Fruit fly (Drosophila melanogaster) whole organism, embryonic: Measurements from ENCODE around the gene dysc.
A peak's percentile ranks its signal among the peaks of the same experiment; 100 is the strongest.

Experiments used
- Atf3 ChIP-seq: fragments of 200-800 bp; sonication (Bioruptor generic); optimal IDR thresholded peaks from 3 replicates; lab custom pipeline; 2016; ENCODE audit warnings: missing biosample characterization, missing genetic modification characterization
- Bdp1 ChIP-seq: fragments of 200-800 bp; sonication (Bioruptor generic); optimal IDR thresholded peaks from 3 replicates; lab custom pipeline; 2016; ENCODE audit warnings: missing biosample characterization, missing genetic modification characterization
- Blimp-1 ChIP-seq: fragments of 200-800 bp; sonication (Bioruptor generic); optimal IDR thresholded peaks from 3 replicates; lab custom pipeline; 2018; ENCODE audit warnings: missing biosample characterization, missing genetic modification characterization, mild to moderate bottlenecking, moderate library complexity, missing genetic modification reagents
- CG10321 ChIP-seq: fragments of 200-800 bp; sonication (Bioruptor generic); IDR thresholded peaks from 2 replicates; pipeline ENCODE4 v1.3.6; 2022; ENCODE audit warnings: missing biosample characterization, missing genetic modification characterization
- CG11456 ChIP-seq: fragments of 200-800 bp; sonication (Bioruptor generic); IDR thresholded peaks from 3 replicates; pipeline ENCODE4 v1.3.6; 2022; ENCODE audit warnings: missing biosample characterization, missing genetic modification characterization
- CG12219 ChIP-seq: fragments of 200-800 bp; sonication (Bioruptor generic); optimal IDR thresholded peaks from 3 replicates; lab custom pipeline; 2018; ENCODE audit warnings: missing biosample characterization, mild to moderate bottlenecking, missing genetic modification characterization
- CG14014 ChIP-seq: fragments of 200-800 bp; sonication (Bioruptor generic); IDR thresholded peaks from 2 replicates; pipeline ENCODE4 v1.3.6; 2022; ENCODE audit warnings: missing biosample characterization, missing genetic modification characterization
- CG1647 ChIP-seq: fragments of 200-800 bp; sonication (Bioruptor generic); optimal IDR thresholded peaks from 3 replicates; lab custom pipeline; 2016; ENCODE audit warnings: missing biosample characterization, missing genetic modification characterization
- CG17912 ChIP-seq: fragments of 200-800 bp; sonication (Bioruptor generic); optimal IDR thresholded peaks from 2 replicates; lab custom pipeline; 2018; ENCODE audit warnings: missing biosample characterization, mild to moderate bottlenecking, missing genetic modification characterization
- CG2116 ChIP-seq: fragments of 200-800 bp; sonication (Bioruptor generic); optimal IDR thresholded peaks from 3 replicates; lab custom pipeline; 2018; ENCODE audit warnings: missing biosample characterization, mild to moderate bottlenecking, missing genetic modification characterization
- CG2199 ChIP-seq: fragments of 200-800 bp; sonication (Bioruptor generic); IDR thresholded peaks from 3 replicates; pipeline ENCODE4 v1.3.6; 2022; ENCODE audit warnings: missing biosample characterization, missing genetic modification characterization
- CG2202 ChIP-seq: fragments of 200-800 bp; sonication (Bioruptor generic); optimal IDR thresholded peaks from 2 replicates; lab custom pipeline; 2018; ENCODE audit warnings: missing biosample characterization, mild to moderate bottlenecking, missing genetic modification characterization
- CG3065 ChIP-seq: fragments of 200-800 bp; sonication (Bioruptor generic); optimal IDR thresholded peaks from 2 replicates; lab custom pipeline; 2016; ENCODE audit warnings: missing biosample characterization, missing genetic modification characterization
- CG32532 ChIP-seq: fragments of 200-800 bp; sonication (Bioruptor generic); IDR thresholded peaks from 2 replicates; pipeline ENCODE4 v1.3.6; 2022; ENCODE audit warnings: missing biosample characterization, missing genetic modification characterization
- CG34224 ChIP-seq: fragments of 200-800 bp; sonication (Bioruptor generic); IDR thresholded peaks from 3 replicates; pipeline ENCODE4 v1.3.6; 2022; ENCODE audit warnings: missing biosample characterization, missing genetic modification characterization; ENCODE audit not compliant: partially characterized antibody
- CG5953 ChIP-seq: fragments of 200-800 bp; sonication (Bioruptor generic); IDR thresholded peaks from 2 replicates; pipeline ENCODE4 v1.3.6; 2022; ENCODE audit warnings: missing biosample characterization, missing genetic modification characterization
- CG6272 ChIP-seq: fragments of 200-800 bp; sonication (Bioruptor generic); IDR thresholded peaks from 2 replicates; pipeline ENCODE4 v1.3.6; 2022; ENCODE audit warnings: missing biosample characterization, missing genetic modification characterization
- CG6791 ChIP-seq: fragments of 200-800 bp; sonication (Bioruptor generic); IDR thresholded peaks from 3 replicates; pipeline ENCODE4 v1.3.6; 2022; ENCODE audit warnings: missing biosample characterization, missing genetic modification characterization; ENCODE audit not compliant: partially characterized antibody
- CG7745 ChIP-seq: fragments of 200-800 bp; sonication (Bioruptor generic); optimal IDR thresholded peaks from 2 replicates; lab custom pipeline; 2018; ENCODE audit warnings: missing biosample characterization, mild to moderate bottlenecking, missing genetic modification characterization, moderate library complexity
- CG9437 ChIP-seq: fragments of 200-800 bp; sonication (Bioruptor generic); optimal IDR thresholded peaks from 2 replicates; lab custom pipeline; 2018; ENCODE audit warnings: missing biosample characterization, mild to moderate bottlenecking, missing genetic modification characterization
- CG9609 ChIP-seq: fragments of 200-800 bp; sonication (Bioruptor generic); optimal IDR thresholded peaks from 3 replicates; lab custom pipeline; 2016; ENCODE audit warnings: missing biosample characterization, missing genetic modification characterization
- CoRest ChIP-seq: fragments of 200-800 bp; sonication (Bioruptor generic); optimal IDR thresholded peaks from 3 replicates; lab custom pipeline; 2018; ENCODE audit warnings: missing biosample characterization, mild to moderate bottlenecking, missing genetic modification characterization, moderate library complexity
- Dip2 ChIP-seq: fragments of 200-800 bp; sonication (Bioruptor generic); IDR thresholded peaks from 2 replicates; pipeline ENCODE4 v1.3.6; 2022; ENCODE audit warnings: missing biosample characterization, missing genetic modification characterization
- Elba2 ChIP-seq: fragments of 200-800 bp; sonication (Bioruptor generic); optimal IDR thresholded peaks from 3 replicates; lab custom pipeline; 2016; ENCODE audit warnings: missing biosample characterization, missing genetic modification characterization
- Ets97D ChIP-seq: fragments of 200-800 bp; sonication (Bioruptor generic); optimal IDR thresholded peaks from 3 replicates; lab custom pipeline; 2016; ENCODE audit warnings: missing biosample characterization, missing genetic modification characterization
- HmgZ ChIP-seq: fragments of 200-800 bp; sonication (Bioruptor generic); optimal IDR thresholded peaks from 2 replicates; lab custom pipeline; 2018; ENCODE audit warnings: missing biosample characterization, mild to moderate bottlenecking, missing genetic modification characterization
- Hr78 ChIP-seq, 2 experiments: fragments of 200-800 bp in 1 of 2; fragments of >200 bp in 1 of 2; sonication (Bioruptor generic) in 1 of 2; optimal IDR thresholded peaks; 2 replicates each; lab custom pipeline; 2017 to 2019; ENCODE audit warnings: missing biosample characterization in 2 of 2, missing genetic modification characterization in 2 of 2, mild to moderate bottlenecking in 1 of 2, moderate library complexity in 1 of 2
- Oli ChIP-seq: fragments of 200-800 bp; sonication (Bioruptor generic); optimal IDR thresholded peaks from 2 replicates; lab custom pipeline; 2018; ENCODE audit warnings: missing biosample characterization, mild to moderate bottlenecking, missing genetic modification characterization, moderate library complexity
- Opbp ChIP-seq: fragments of 200-800 bp; sonication (Bioruptor generic); IDR thresholded peaks from 3 replicates; pipeline ENCODE4 v1.3.6; 2022; ENCODE audit warnings: missing biosample characterization, missing genetic modification characterization; ENCODE audit not compliant: partially characterized antibody
- Six4 ChIP-seq: fragments of 200-800 bp; sonication (Bioruptor generic); optimal IDR thresholded peaks from 2 replicates; lab custom pipeline; 2016; ENCODE audit warnings: missing biosample characterization, missing genetic modification characterization
- Sry-δ ChIP-seq: fragments of 200-800 bp; sonication (Bioruptor generic); optimal IDR thresholded peaks from 2 replicates; lab custom pipeline; 2016; ENCODE audit warnings: missing biosample characterization, missing genetic modification characterization
- Vsx1 ChIP-seq: fragments of 200-800 bp; sonication (Bioruptor generic); optimal IDR thresholded peaks from 2 replicates; lab custom pipeline; 2017; ENCODE audit warnings: missing biosample characterization, mild to moderate bottlenecking, missing genetic modification characterization, missing genetic modification reagents
- aop ChIP-seq: fragments of 200-800 bp; sonication (Bioruptor generic); IDR thresholded peaks from 2 replicates; pipeline ENCODE4 v1.3.6; 2022; ENCODE audit warnings: missing biosample characterization, missing genetic modification characterization
- ap ChIP-seq: fragments of 200-800 bp; sonication (Bioruptor generic); IDR thresholded peaks from 2 replicates; pipeline ENCODE4 v1.3.6; 2022; ENCODE audit warnings: missing biosample characterization, missing genetic modification characterization
- cas ChIP-seq: fragments of 200-800 bp; sonication (Bioruptor generic); IDR thresholded peaks from 2 replicates; pipeline ENCODE4 v1.3.6; 2022; ENCODE audit warnings: missing biosample characterization, missing genetic modification characterization
- caup ChIP-seq: fragments of 200-800 bp; sonication (Bioruptor generic); optimal IDR thresholded peaks from 3 replicates; lab custom pipeline; 2017; ENCODE audit warnings: missing biosample characterization, mild to moderate bottlenecking, missing genetic modification characterization, moderate library complexity; ENCODE audit not compliant: severe bottlenecking
- croc ChIP-seq: fragments of 200-800 bp; sonication (Bioruptor generic); conservative IDR thresholded peaks from 3 replicates; pipeline ENCODE4 v1.3.6; 2022; ENCODE audit warnings: missing biosample characterization, missing genetic modification characterization
- disco-r ChIP-seq: fragments of 200-800 bp; sonication (Bioruptor generic); optimal IDR thresholded peaks from 2 replicates; lab custom pipeline; 2016; ENCODE audit warnings: missing biosample characterization, missing genetic modification characterization
- fd3F ChIP-seq: fragments of 200-800 bp; sonication (Bioruptor generic); optimal IDR thresholded peaks from 2 replicates; lab custom pipeline; 2018; ENCODE audit warnings: missing biosample characterization, mild to moderate bottlenecking, missing genetic modification characterization, moderate library complexity
- gcm2 ChIP-seq: fragments of 200-800 bp; sonication (Bioruptor generic); optimal IDR thresholded peaks from 2 replicates; lab custom pipeline; 2016; ENCODE audit warnings: missing biosample characterization, missing genetic modification characterization
- gsb-n ChIP-seq: fragments of 200-800 bp; sonication (Bioruptor generic); optimal IDR thresholded peaks from 3 replicates; lab custom pipeline; 2018; ENCODE audit warnings: missing biosample characterization, mild to moderate bottlenecking, missing genetic modification characterization
- insv ChIP-seq, 2 experiments: fragments of 200-800 bp; sonication (Bioruptor generic); optimal IDR thresholded peaks; 3 replicates each; lab custom pipeline; 2016 to 2018; ENCODE audit warnings: missing biosample characterization in 2 of 2, missing genetic modification characterization in 2 of 2
- lov ChIP-seq, 2 experiments: fragments of 200-800 bp in 1 of 2; fragments of >200 bp in 1 of 2; sonication (Bioruptor generic) in 1 of 2; IDR thresholded peaks in 1 of 2; optimal IDR thresholded peaks in 1 of 2; 2 replicates in 1 of 2; 3 replicates in 1 of 2; pipeline versions ENCODE4 v1.3.6 to Lab custom; 2017 to 2022; ENCODE audit warnings: missing biosample characterization in 1 of 2, missing genetic modification characterization in 1 of 2
- pnt ChIP-seq: fragments of 200-800 bp; sonication (Bioruptor generic); optimal IDR thresholded peaks from 3 replicates; lab custom pipeline; 2016; ENCODE audit warnings: missing biosample characterization, missing genetic modification characterization
- ranshi ChIP-seq: fragments of 200-800 bp; sonication (Bioruptor generic); IDR thresholded peaks from 2 replicates; pipeline ENCODE4 v1.3.6; 2022; ENCODE audit warnings: missing biosample characterization, missing genetic modification characterization
- row ChIP-seq: fragments of 200-800 bp; sonication (Bioruptor generic); IDR thresholded peaks from 3 replicates; pipeline ENCODE4 v1.3.6; 2022; ENCODE audit warnings: missing biosample characterization, missing genetic modification characterization
- sisA ChIP-seq: fragments of 200-800 bp; sonication (Bioruptor generic); IDR thresholded peaks from 2 replicates; pipeline ENCODE4 v1.3.6; 2022; ENCODE audit warnings: missing biosample characterization, missing genetic modification characterization
- sna ChIP-seq: fragments of 200-800 bp; sonication (Bioruptor generic); IDR thresholded peaks from 2 replicates; pipeline ENCODE4 v1.3.6; 2022; ENCODE audit warnings: missing biosample characterization, missing genetic modification characterization; ENCODE audit not compliant: partially characterized antibody
- tap ChIP-seq: fragments of 200-800 bp; optimal IDR thresholded peaks from 3 replicates; lab custom pipeline; 2019; ENCODE audit warnings: missing biosample characterization, mild to moderate bottlenecking, missing genetic modification characterization, moderate library complexity
- vnd ChIP-seq: fragments of 200-800 bp; sonication (Bioruptor generic); IDR thresholded peaks from 3 replicates; pipeline ENCODE4 v1.3.6; 2022; ENCODE audit warnings: missing biosample characterization, missing genetic modification characterization; ENCODE audit not compliant: partially characterized antibody

Gene dysc

dm6 chr3L:13949440-13950066, 46.5 kb upstream of the dysc start (continued):
- TF ChIP-seq CG2116 (peak; percentile 72), CG11456 (no peak), sisA (GFP tag; lab: Robert Waterston, UW) (no peak), cas (no peak), CG2202 (tag; lab: Kevin White, UChicago) (no peak), Blimp-1 (no peak), ap (GFP tag; lab: Robert Waterston, UW) (no peak), insv (GFP tag; optimal IDR thresholded peaks at IDR 0.05; lab: Kevin White, UChicago) (no peak), CG10321 (peak; percentile 74), Six4 (GFP tag; lab: Kevin White, UChicago) (no peak), CG34224 (GFP tag; lab: Robert Waterston, UW) (no peak), CG6272 (GFP tag; lab: Robert Waterston, UW) (no peak), gsb-n (tag; lab: Kevin White, UChicago) (no peak), Elba2 (GFP tag; lab: Kevin White, UChicago) (peak; percentile 16), sna (no peak), caup (GFP tag; lab: Kevin White, UChicago) (no peak), CG3065 (GFP tag; lab: Kevin White, UChicago) (no peak), CG9609 (GFP tag; lab: Kevin White, UChicago) (no peak), Sry-δ (GFP tag; lab: Kevin White, UChicago) (no peak), row (GFP tag; lab: Robert Waterston, UW) (peak; percentile 32; the same call in 1 of the 3 replicates), Dip2 (GFP tag; lab: Robert Waterston, UW) (no peak), Bdp1 (GFP tag; lab: Kevin White, UChicago) (no peak), ranshi (peak; percentile 35; the same call in 1 of the 2 replicates), CG6791 (no peak), CG1647 (GFP tag; lab: Kevin White, UChicago) (no peak), Vsx1 (GFP tag; lab: Kevin White, UChicago) (no peak), disco-r (GFP tag; lab: Kevin White, UChicago) (no peak), Hr78 (GFP tag; optimal IDR thresholded peaks at IDR 0.05; lab: Kevin White, UChicago) (no peak), CG5953 (0 out of 2 replicates have a peak, but pooled peaks have one; percentile 24), CG17912 (GFP tag; lab: Kevin White, UChicago) (no peak), croc (GFP tag; lab: Robert Waterston, UW) (no peak), pnt (GFP tag; lab: Kevin White, UChicago) (no peak), Atf3 (GFP tag; lab: Kevin White, UChicago) (no peak), aop (GFP tag; lab: Robert Waterston, UW) (no peak), Oli (tag; lab: Kevin White, UChicago) (no peak), CoRest (tag; lab: Kevin White, UChicago) (no peak), tap (tag; lab: Kevin White, UChicago) (no peak), CG2199 (GFP tag; lab: Robert Waterston, UW) (peak; percentile 84; the same call in 2 of the 3 replicates), Ets97D (no peak), CG7745 (tag; lab: Kevin White, UChicago) (no peak), Opbp (GFP tag; lab: Robert Waterston, UW) (no peak), lov (optimal IDR thresholded peaks at IDR 0.05; lab: Kevin White, UChicago) (no peak), lov (GFP tag; IDR thresholded peaks at IDR 0.05; lab: Robert Waterston, UW) (no peak), fd3F (GFP tag; lab: Kevin White, UChicago) (no peak), HmgZ (tag; lab: Kevin White, UChicago) (no peak), vnd (GFP tag; lab: Robert Waterston, UW) (no peak), CG12219 (no peak), CG9437 (no peak), CG32532 (GFP tag; lab: Robert Waterston, UW) (no peak), CG14014 (GFP tag; lab: Robert Waterston, UW) (no peak), gcm2 (no peak)
